Worm (Caenorhabditis elegans) whole organism, midembryonic: ENCODE measurements around the gene fbxb-92.

Experiments
- T22C8.4 ChIP-seq: fragments of 200-800 bp; sonication (Bioruptor generic); IDR thresholded peaks from 2 replicates; pipeline ENCODE4 v1.3.6; 2022; ENCODE audit warnings: missing genetic modification characterization, missing compliant biosample characterization
- flt-1 ChIP-seq: fragments of 200-800 bp; sonication (Bioruptor generic); IDR thresholded peaks from 2 replicates; pipeline ENCODE4 v1.3.6; 2022; ENCODE audit warnings: missing genetic modification characterization, missing compliant biosample characterization
- ref-1 ChIP-seq: fragments of 200-800 bp; sonication (Bioruptor generic); conservative IDR thresholded peaks from 2 replicates; pipeline ENCODE4 v1.3.6; 2022; ENCODE audit warnings: missing genetic modification reagents, missing genetic modification characterization, missing compliant biosample characterization
- tab-1 ChIP-seq: fragments of 200-800 bp; sonication (Bioruptor generic); IDR thresholded peaks from 2 replicates; pipeline ENCODE4 v1.3.6; 2022; ENCODE audit warnings: missing genetic modification characterization, missing compliant biosample characterization
- ztf-23 ChIP-seq: fragments of 200-800 bp; sonication (Bioruptor generic); IDR thresholded peaks from 2 replicates; pipeline ENCODE4 v1.3.6; 2022; ENCODE audit warnings: missing genetic modification reagents, missing genetic modification characterization, missing compliant biosample characterization
- ztf-29 ChIP-seq: fragments of 200-800 bp; sonication (Bioruptor generic); IDR thresholded peaks from 2 replicates; pipeline ENCODE4 v1.3.6; 2022; ENCODE audit warnings: missing genetic modification reagents, missing genetic modification characterization, missing compliant biosample characterization

DNA sequence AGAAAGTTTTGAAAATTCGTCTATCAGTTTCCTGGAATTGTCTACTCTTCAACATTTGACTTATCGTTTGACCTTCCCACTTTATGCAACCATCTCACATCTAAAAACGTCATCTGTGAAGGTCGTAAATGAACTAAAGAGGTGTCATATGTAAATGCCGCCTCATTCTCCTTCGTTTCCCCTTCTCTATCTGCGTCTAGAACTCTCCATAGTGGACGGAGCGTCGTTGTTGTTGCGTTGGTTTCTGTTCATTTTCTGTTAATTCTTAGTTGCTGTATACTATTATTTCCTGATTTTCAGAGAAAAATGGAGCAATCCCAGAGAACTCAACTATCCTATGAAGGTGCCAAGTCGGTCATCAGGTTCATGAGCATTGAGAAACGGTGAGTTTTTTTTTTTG is 30.3 kb downstream of the fbxb-92 start, which contains the start of gene fbxc-52:
- no peak for TF ChIP-seq ztf-23
- TF ChIP-seq ztf-29 (GFP tag; lab: Robert Waterston, UW), result no peak
- TF ChIP-seq ref-1, result no peak
- TF ChIP-seq tab-1, result no peak
- TF ChIP-seq T22C8.4 (GFP tag; lab: Robert Waterston, UW), result no peak
- TF ChIP-seq flt-1 (GFP tag; lab: Robert Waterston, UW), result no peak
